Worm (Caenorhabditis elegans): ENCODE data around the gene dmsr-5.

DNA sequence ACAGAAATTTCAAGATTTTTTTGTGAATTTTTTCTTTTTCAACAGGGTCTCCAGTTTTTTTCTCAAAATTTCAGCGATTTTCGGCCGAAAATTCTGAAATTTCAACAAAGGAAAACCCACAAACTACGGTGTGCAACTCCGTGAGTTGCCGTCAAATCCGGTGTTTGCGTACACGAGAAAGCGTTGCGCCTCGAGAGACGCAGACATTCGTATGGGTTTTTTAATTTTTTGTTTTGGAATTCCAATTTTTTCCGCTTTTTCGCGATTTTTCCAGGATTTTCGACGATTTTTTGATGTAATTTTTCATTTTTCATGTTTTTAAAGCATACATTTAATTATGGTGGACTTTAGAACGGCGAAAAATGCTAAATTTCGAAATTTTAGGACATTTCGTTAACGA lies 41.1 kb upstream of the dmsr-5 start:
- TF ChIP-seq cog-1 (tag; optimal IDR thresholded peaks at IDR 0.05) (no peak), med-1 (GFP tag; optimal IDR thresholded peaks at IDR 0.05; ENCODE audit: insufficient read depth) (no peak), ztf-23 (GFP tag; IDR thresholded peaks at IDR 0.05) (peak; percentile 58; the same call in 1 of the 2 replicates), ref-1 (GFP tag; conservative IDR thresholded peaks at IDR 0.05) (no peak), ztf-29 (GFP tag; IDR thresholded peaks at IDR 0.05) (no peak), flt-1 (GFP tag; IDR thresholded peaks at IDR 0.05) (peak; percentile 72)

Data from whole organism, midembryonic.